Worm (Caenorhabditis elegans) whole organism, L1 larva: Measurements from ENCODE around the gene B0250.18.
A peak's percentile ranks its signal among the peaks of the same experiment; 100 is the strongest.

Experiments
- C04F5.9 ChIP-seq: sonication (generic microtip); optimal IDR thresholded peaks from 2 replicates; lab custom pipeline; 2016; ENCODE audit warnings: missing genetic modification characterization, missing compliant biosample characterization
- C16A3.4 ChIP-seq: fragments of 150-350 bp; optimal IDR thresholded peaks from 2 replicates; lab custom pipeline; 2014; ENCODE audit warnings: missing biosample characterization, missing genetic modification characterization
- C34B4.2 ChIP-seq: sonication (generic microtip); optimal IDR thresholded peaks from 2 replicates; lab custom pipeline; 2017; ENCODE audit warnings: mild to moderate bottlenecking, missing genetic modification characterization, missing compliant biosample characterization
- F16B12.6 ChIP-seq: fragments of 150-350 bp; optimal IDR thresholded peaks from 2 replicates; lab custom pipeline; 2014; ENCODE audit warnings: missing biosample characterization, missing genetic modification characterization
- Y116A8C.19 ChIP-seq: sonication (generic microtip); optimal IDR thresholded peaks from 2 replicates; lab custom pipeline; 2016; ENCODE audit warnings: missing compliant biosample characterization, missing genetic modification characterization, borderline replicate concordance
- aha-1 ChIP-seq: fragments of 150-350 bp; optimal IDR thresholded peaks from 2 replicates; lab custom pipeline; 2014; ENCODE audit warnings: missing biosample characterization, missing genetic modification characterization
- aly-2 ChIP-seq: fragments of 150-350 bp; optimal IDR thresholded peaks from 2 replicates; lab custom pipeline; 2014; ENCODE audit warnings: missing biosample characterization, missing genetic modification characterization
- ceh-63 ChIP-seq: fragments of 200-800 bp; sonication (Bioruptor generic); optimal IDR thresholded peaks from 2 replicates; lab custom pipeline; 2018; ENCODE audit warnings: mild to moderate bottlenecking, missing genetic modification characterization, missing compliant biosample characterization
- ceh-8 ChIP-seq: fragments of 200-800 bp; sonication (Bioruptor generic); optimal IDR thresholded peaks from 2 replicates; lab custom pipeline; 2018; ENCODE audit warnings: mild to moderate bottlenecking, missing genetic modification characterization, moderate library complexity, missing compliant biosample characterization
- ceh-82 ChIP-seq, 3 experiments: fragments of 150-350 bp in 1 of 3; sonication (generic microtip) in 2 of 3; optimal IDR thresholded peaks; 2 replicates each; lab custom pipeline; 2014 to 2017; ENCODE audit warnings: missing biosample characterization in 3 of 3, missing genetic modification characterization in 3 of 3
- ceh-90 ChIP-seq: sonication (generic microtip); optimal IDR thresholded peaks from 2 replicates; lab custom pipeline; 2016; ENCODE audit warnings: missing genetic modification characterization, missing compliant biosample characterization
- ces-1 ChIP-seq: fragments of 150-350 bp; optimal IDR thresholded peaks from 2 replicates; lab custom pipeline; 2014; ENCODE audit warnings: missing biosample characterization, missing genetic modification reagents, missing genetic modification characterization
- dsc-1 ChIP-seq: sonication (generic microtip); optimal IDR thresholded peaks from 2 replicates; lab custom pipeline; 2016; ENCODE audit warnings: mild to moderate bottlenecking, missing genetic modification characterization, missing compliant biosample characterization
- efl-3 ChIP-seq: fragments of 200-800 bp; sonication (Bioruptor generic); optimal IDR thresholded peaks from 2 replicates; lab custom pipeline; 2018; ENCODE audit warnings: mild to moderate bottlenecking, missing genetic modification characterization, missing compliant biosample characterization
- egl-13 ChIP-seq: sonication (generic microtip); optimal IDR thresholded peaks from 2 replicates; lab custom pipeline; 2016; ENCODE audit warnings: missing genotype, missing genetic modification reagents, missing genetic modification characterization, missing compliant biosample characterization
- egl-27 ChIP-seq, 2 experiments: fragments of 150-350 bp in 1 of 2; sonication (generic microtip); optimal IDR thresholded peaks; 3 replicates each; lab custom pipeline; 2017 to 2018; ENCODE audit warnings: missing biosample characterization in 2 of 2, missing genetic modification characterization in 2 of 2, missing genetic modification reagents in 2 of 2
- elt-2 ChIP-seq: sonication (generic microtip); optimal IDR thresholded peaks from 2 replicates; lab custom pipeline; 2016; ENCODE audit warnings: missing genetic modification characterization, mild to moderate bottlenecking, inconsistent platforms, missing compliant biosample characterization, missing genetic modification reagents
- elt-3 ChIP-seq, 6 experiments: fragments of 150-350 bp in 1 of 6; sonication (generic microtip); optimal IDR thresholded peaks; 2 replicates each; lab custom pipeline; 2017 to 2018; ENCODE audit warnings: missing biosample characterization in 6 of 6, missing genetic modification characterization in 6 of 6, inconsistent platforms in 1 of 6
- fkh-4 ChIP-seq: sonication (generic microtip); optimal IDR thresholded peaks from 2 replicates; lab custom pipeline; 2016; ENCODE audit warnings: missing compliant biosample characterization, missing genetic modification characterization, borderline replicate concordance
- fkh-8 ChIP-seq: sonication (generic microtip); optimal IDR thresholded peaks from 2 replicates; lab custom pipeline; 2016; ENCODE audit warnings: mild to moderate bottlenecking, missing genetic modification characterization, missing compliant biosample characterization
- fos-1 ChIP-seq: fragments of 150-350 bp; optimal IDR thresholded peaks from 2 replicates; lab custom pipeline; 2014; ENCODE audit warnings: missing biosample characterization, missing genetic modification characterization
- hlh-4 ChIP-seq: sonication (generic microtip); optimal IDR thresholded peaks from 2 replicates; lab custom pipeline; 2016; ENCODE audit warnings: mild to moderate bottlenecking, missing genetic modification characterization, missing compliant biosample characterization
- jun-1 ChIP-seq: fragments of 150-350 bp; optimal IDR thresholded peaks from 2 replicates; lab custom pipeline; 2014; ENCODE audit warnings: missing biosample characterization, missing genetic modification reagents, missing genetic modification characterization
- lin-14 ChIP-seq: fragments of 200-800 bp; sonication (Bioruptor generic); optimal IDR thresholded peaks from 2 replicates; lab custom pipeline; 2018; ENCODE audit warnings: mild to moderate bottlenecking, missing genetic modification characterization, moderate library complexity, missing compliant biosample characterization
- lin-35 ChIP-seq, 2 experiments: fragments of 150-350 bp; optimal IDR thresholded peaks; 2 replicates each; lab custom pipeline; 2014; ENCODE audit warnings: missing biosample characterization in 2 of 2, missing genetic modification characterization in 2 of 2, missing genetic modification reagents in 2 of 2
- lin-39 ChIP-seq: fragments of 150-350 bp; optimal IDR thresholded peaks from 2 replicates; lab custom pipeline; 2014; ENCODE audit warnings: missing biosample characterization, missing genetic modification reagents, missing genetic modification characterization
- lir-3 ChIP-seq: sonication (generic microtip); optimal IDR thresholded peaks from 2 replicates; lab custom pipeline; 2016; ENCODE audit warnings: mild to moderate bottlenecking, missing genetic modification characterization, moderate library complexity, missing compliant biosample characterization; ENCODE audit not compliant: poor library complexity
- mdl-1 ChIP-seq, 2 experiments: fragments of 150-350 bp; optimal IDR thresholded peaks; 2 replicates each; lab custom pipeline; 2014 to 2017; ENCODE audit warnings: missing biosample characterization in 2 of 2, missing genetic modification characterization in 2 of 2, inconsistent platforms in 1 of 2
- mef-2 ChIP-seq: fragments of 150-350 bp; optimal IDR thresholded peaks from 2 replicates; lab custom pipeline; 2014; ENCODE audit warnings: missing biosample characterization, missing genetic modification characterization
- mep-1 ChIP-seq: fragments of 150-350 bp; optimal IDR thresholded peaks from 2 replicates; lab custom pipeline; 2014; ENCODE audit warnings: missing biosample characterization, missing genetic modification characterization
- nhr-237 ChIP-seq: fragments of 150-350 bp; optimal IDR thresholded peaks from 2 replicates; lab custom pipeline; 2014; ENCODE audit warnings: missing biosample characterization, missing genetic modification characterization
- nhr-28 ChIP-seq: fragments of 150-350 bp; optimal IDR thresholded peaks from 2 replicates; lab custom pipeline; 2014; ENCODE audit warnings: missing biosample characterization, missing genetic modification characterization
- nhr-47 ChIP-seq: sonication (generic microtip); optimal IDR thresholded peaks from 2 replicates; lab custom pipeline; 2016; ENCODE audit warnings: mild to moderate bottlenecking, missing genetic modification characterization, moderate library complexity, missing compliant biosample characterization
- nhr-76 ChIP-seq: sonication (generic microtip); optimal IDR thresholded peaks from 2 replicates; lab custom pipeline; 2017; ENCODE audit warnings: missing biosample characterization, missing genetic modification characterization
- nhr-84 ChIP-seq: sonication (generic microtip); optimal IDR thresholded peaks from 2 replicates; lab custom pipeline; 2017; ENCODE audit warnings: missing biosample characterization, missing genetic modification characterization
- pag-3 ChIP-seq: sonication (generic microtip); optimal IDR thresholded peaks from 2 replicates; lab custom pipeline; 2017; ENCODE audit warnings: missing genetic modification characterization, mild to moderate bottlenecking, missing compliant biosample characterization, antibody characterized with exemption, borderline replicate concordance; ENCODE audit not compliant: insufficient read depth
- pax-3 ChIP-seq: fragments of 200-800 bp; sonication (Bioruptor generic); optimal IDR thresholded peaks from 2 replicates; lab custom pipeline; 2018; ENCODE audit warnings: mild to moderate bottlenecking, missing genetic modification characterization, moderate library complexity, missing compliant biosample characterization
- pqm-1 ChIP-seq: sonication (generic microtip); optimal IDR thresholded peaks from 3 replicates; lab custom pipeline; 2017; ENCODE audit warnings: missing biosample characterization, missing genetic modification characterization
- snu-23 ChIP-seq: sonication (generic microtip); optimal IDR thresholded peaks from 2 replicates; lab custom pipeline; 2016; ENCODE audit warnings: missing genetic modification characterization, missing compliant biosample characterization
- sox-4 ChIP-seq: sonication (generic microtip); optimal IDR thresholded peaks from 2 replicates; lab custom pipeline; 2016; ENCODE audit warnings: missing genetic modification characterization, missing compliant biosample characterization
- sptf-1 ChIP-seq: fragments of 150-350 bp; optimal IDR thresholded peaks from 2 replicates; lab custom pipeline; 2014; ENCODE audit warnings: missing biosample characterization, missing genetic modification characterization
- sup-37 ChIP-seq: fragments of 200-800 bp; sonication (Bioruptor generic); optimal IDR thresholded peaks from 2 replicates; lab custom pipeline; 2018; ENCODE audit warnings: mild to moderate bottlenecking, missing genetic modification characterization, missing compliant biosample characterization
- swsn-7 ChIP-seq: sonication (generic microtip); optimal IDR thresholded peaks from 2 replicates; lab custom pipeline; 2016; ENCODE audit warnings: missing genetic modification characterization, missing compliant biosample characterization
- unc-130 ChIP-seq: fragments of 150-350 bp; optimal IDR thresholded peaks from 2 replicates; lab custom pipeline; 2017; ENCODE audit warnings: missing biosample characterization, missing genetic modification characterization, inconsistent platforms
- unc-30 ChIP-seq: sonication (generic microtip); optimal IDR thresholded peaks from 2 replicates; lab custom pipeline; 2017; ENCODE audit warnings: missing biosample characterization, missing genetic modification characterization
- unc-98 ChIP-seq: fragments of 200-800 bp; sonication (Bioruptor generic); IDR thresholded peaks from 2 replicates; pipeline ENCODE4 v1.3.6; 2022; ENCODE audit warnings: missing genetic modification characterization, missing compliant biosample characterization
- vab-15 ChIP-seq: sonication (generic microtip); optimal IDR thresholded peaks from 2 replicates; lab custom pipeline; 2017; ENCODE audit warnings: missing genotype, mild to moderate bottlenecking, missing genetic modification characterization, missing compliant biosample characterization
- zag-1 ChIP-seq: fragments of 150-350 bp; optimal IDR thresholded peaks from 2 replicates; lab custom pipeline; 2014; ENCODE audit warnings: missing biosample characterization, missing genetic modification characterization
- zip-4 ChIP-seq: fragments of 200-800 bp; sonication (Bioruptor generic); optimal IDR thresholded peaks from 2 replicates; lab custom pipeline; 2018; ENCODE audit warnings: mild to moderate bottlenecking, missing genetic modification characterization, moderate library complexity, missing compliant biosample characterization
- ztf-11 ChIP-seq, 2 experiments: sonication (generic microtip); optimal IDR thresholded peaks; 2 replicates each; lab custom pipeline; 2016 to 2017; ENCODE audit warnings: missing genetic modification characterization in 2 of 2, missing biosample characterization in 1 of 2, missing compliant biosample characterization in 1 of 2

Gene B0250.18

ce11 chrV:20424229-20425182 lies 36.2 kb downstream of the B0250.18 start (continued):
- no peak for TF ChIP-seq pag-3
- no peak for TF ChIP-seq C34B4.2 (tag; lab: Kevin White, UChicago)
- TF ChIP-seq swsn-7 (tag; lab: Kevin White, UChicago): peak; percentile 49
- TF ChIP-seq egl-13 (tag; lab: Kevin White, UChicago): peak; percentile 58
- TF ChIP-seq efl-3 (GFP tag; lab: Kevin White, UChicago): no peak
- TF ChIP-seq unc-130 (tag; lab: Kevin White, UChicago): no peak
- TF ChIP-seq sup-37 (GFP tag; lab: Kevin White, UChicago): peak; percentile 2
- TF ChIP-seq zag-1 (tag; lab: Kevin White, UChicago): peak; percentile 13
- peak; percentile 12 for TF ChIP-seq Y116A8C.19 (tag; lab: Kevin White, UChicago)
- TF ChIP-seq aly-2: no peak
- TF ChIP-seq ceh-8 (GFP tag; lab: Kevin White, UChicago): peak; percentile 12
- peak; percentile 71 for TF ChIP-seq nhr-47 (tag; lab: Kevin White, UChicago)
- peak; percentile 62 for TF ChIP-seq mep-1 (tag; lab: Kevin White, UChicago)
- TF ChIP-seq unc-30 (tag; lab: Kevin White, UChicago): no peak
- TF ChIP-seq ceh-82 (tag; optimal IDR thresholded peaks at IDR 0.05; lab: Kevin White, UChicago): peak; percentile 5 to 68 (median 14)
- TF ChIP-seq C16A3.4 (tag; lab: Kevin White, UChicago): peak; percentile 31
- TF ChIP-seq fkh-4 (tag; lab: Kevin White, UChicago): peak; percentile 73
- no peak for TF ChIP-seq mef-2
- peak; percentile 43 for TF ChIP-seq pax-3 (tag; lab: Kevin White, UChicago)
- TF ChIP-seq pqm-1 (tag; lab: Kevin White, UChicago): no peak
- TF ChIP-seq nhr-76 (tag; lab: Kevin White, UChicago): no peak
- peak; percentile 40 for TF ChIP-seq jun-1 (tag; lab: Kevin White, UChicago)
- TF ChIP-seq snu-23 (GFP tag; lab: Kevin White, UChicago): peak; percentile 61
- no peak for TF ChIP-seq ces-1
- peak; percentile 88 for TF ChIP-seq ceh-90 (tag; lab: Kevin White, UChicago)
- TF ChIP-seq C04F5.9 (tag; lab: Kevin White, UChicago): no peak
- peak in 1 of 2 experiments; percentile 64 for TF ChIP-seq mdl-1 (tag; optimal IDR thresholded peaks at IDR 0.05; lab: Kevin White, UChicago)
- TF ChIP-seq unc-98 (GFP tag; lab: Robert Waterston, UW): peak; percentile 30; the same call in 1 of the 2 replicates
- TF ChIP-seq aha-1 (tag; lab: Kevin White, UChicago): no peak
- TF ChIP-seq lin-35 (GFP tag; optimal IDR thresholded peaks at IDR 0.05; lab: Kevin White, UChicago): peak; percentile 92
- peak; percentile 91 for TF ChIP-seq dsc-1 (tag; lab: Kevin White, UChicago)
- no peak for TF ChIP-seq egl-27 (tag; optimal IDR thresholded peaks at IDR 0.05; lab: Kevin White, UChicago)
- no peak for TF ChIP-seq elt-2 (tag; lab: Kevin White, UChicago)
- peak; percentile 87 for TF ChIP-seq lin-14 (GFP tag; lab: Kevin White, UChicago)
- TF ChIP-seq lir-3 (tag; lab: Kevin White, UChicago): peak; percentile 88
- TF ChIP-seq fos-1 (tag; lab: Kevin White, UChicago): no peak
- peak in 1 of 6 experiments; percentile 14 for TF ChIP-seq elt-3 (tag; optimal IDR thresholded peaks at IDR 0.05; lab: Kevin White, UChicago)
- TF ChIP-seq vab-15: peak; percentile 5
- TF ChIP-seq zip-4 (GFP tag; lab: Kevin White, UChicago): no peak
- peak in 1 of 2 experiments; percentile 70 for TF ChIP-seq ztf-11 (tag; optimal IDR thresholded peaks at IDR 0.05; lab: Kevin White, UChicago)
- peak; percentile 20 for TF ChIP-seq F16B12.6 (tag; lab: Kevin White, UChicago)
- no peak for TF ChIP-seq hlh-4 (tag; lab: Kevin White, UChicago)
- no peak for TF ChIP-seq nhr-237 (tag; lab: Kevin White, UChicago)
- TF ChIP-seq sptf-1 (tag; lab: Kevin White, UChicago): no peak
- no peak for TF ChIP-seq ceh-63
- TF ChIP-seq nhr-84 (tag; lab: Kevin White, UChicago): no peak
- peak; percentile 66 for TF ChIP-seq fkh-8 (tag; lab: Kevin White, UChicago)
- peak; percentile 60 for TF ChIP-seq sox-4 (tag; lab: Kevin White, UChicago)
- no peak for TF ChIP-seq lin-39
- TF ChIP-seq nhr-28: no peak
